Worm (Caenorhabditis elegans) whole organism, L4/young adult: ENCODE data around the gene srw-41.

Experiments
- W03F9.2 ChIP-seq: fragments of 150-350 bp; optimal IDR thresholded peaks from 2 replicates; lab custom pipeline; 2014; ENCODE audit warnings: missing biosample characterization, missing genetic modification characterization
- dao-5 ChIP-seq: sonication (generic microtip); optimal IDR thresholded peaks from 2 replicates; lab custom pipeline; 2016; ENCODE audit warnings: missing genotype, missing genetic modification characterization, moderate library complexity, missing compliant biosample characterization
- him-1 ChIP-seq: sonication (generic microtip); optimal IDR thresholded peaks from 2 replicates; lab custom pipeline; 2016; ENCODE audit warnings: missing genotype, missing genetic modification reagents, missing genetic modification characterization, missing compliant biosample characterization

DNA sequence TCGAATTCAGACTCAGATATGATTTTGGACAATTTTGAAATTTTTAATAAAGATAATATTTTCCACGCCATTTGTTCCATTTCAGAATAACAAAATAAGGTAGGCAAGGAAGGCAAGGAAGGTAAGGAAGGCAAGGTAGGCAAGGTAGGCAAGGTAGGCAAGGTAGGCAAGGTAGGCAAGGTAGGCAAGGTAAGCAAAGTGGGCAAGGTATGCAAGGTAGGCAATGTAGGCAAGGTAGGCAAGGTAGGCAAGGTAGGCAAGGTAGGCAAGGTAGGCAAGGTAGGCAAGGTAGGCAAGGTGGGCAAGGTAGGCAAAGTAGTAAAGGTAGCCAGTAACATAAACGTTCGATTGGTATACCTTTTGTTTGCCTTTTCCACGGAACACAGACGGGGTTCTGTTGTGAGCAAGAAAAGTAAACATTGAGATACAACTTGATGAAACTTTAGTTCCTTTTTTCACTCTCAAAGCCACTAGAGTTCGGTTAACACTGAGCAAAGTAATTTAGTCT, 2.5 kb downstream of the srw-41 start, which contains the start of gene Y70C5C.1:
- TF ChIP-seq him-1 (tag; lab: Kevin White, UChicago) (no peak), dao-5 (no peak), W03F9.2 (no peak)
